Worm (Caenorhabditis elegans) whole organism, L4 larva: ENCODE measurements around the gene ptp-3.
A peak's percentile ranks its signal among the peaks of the same experiment; 100 is the strongest.

Experiments used
- D1046.2 ChIP-seq: fragments of 200-800 bp; sonication (Bioruptor generic); IDR thresholded peaks from 2 replicates; pipeline ENCODE4 v1.3.6; 2022; ENCODE audit warnings: missing genetic modification characterization, missing compliant biosample characterization
- F10B5.3 ChIP-seq: sonication (generic microtip); optimal IDR thresholded peaks from 2 replicates; lab custom pipeline; 2016; ENCODE audit warnings: mild to moderate bottlenecking, missing genetic modification characterization, missing compliant biosample characterization
- F49E8.2 ChIP-seq: sonication (generic microtip); optimal IDR thresholded peaks from 2 replicates; lab custom pipeline; 2016; ENCODE audit warnings: missing compliant biosample characterization, mild to moderate bottlenecking, missing genetic modification characterization, borderline replicate concordance
- R02D3.7 ChIP-seq: fragments of 150-350 bp; sonication (generic microtip); optimal IDR thresholded peaks from 3 replicates; lab custom pipeline; 2014; ENCODE audit warnings: missing biosample characterization, missing genetic modification characterization
- T20F7.1 ChIP-seq: fragments of 200-800 bp; sonication (Bioruptor generic); optimal IDR thresholded peaks from 2 replicates; lab custom pipeline; 2018; ENCODE audit warnings: mild to moderate bottlenecking, missing genetic modification characterization, missing compliant biosample characterization
- T26A8.4 ChIP-seq: fragments of 200-800 bp; sonication (Bioruptor generic); IDR thresholded peaks from 2 replicates; pipeline ENCODE4 v1.3.6; 2022; ENCODE audit warnings: missing genetic modification characterization, missing compliant biosample characterization
- Y105C5A.15 ChIP-seq: fragments of 200-800 bp; sonication (Bioruptor generic); IDR thresholded peaks from 2 replicates; pipeline ENCODE4 v1.3.6; 2022; ENCODE audit warnings: missing genetic modification characterization, missing compliant biosample characterization
- Y48G9A.11 ChIP-seq: fragments of 200-800 bp; sonication (Bioruptor generic); IDR thresholded peaks from 2 replicates; pipeline ENCODE4 v1.3.6; 2022; ENCODE audit warnings: missing genetic modification reagents, missing genetic modification characterization, missing compliant biosample characterization
- ZK546.5 ChIP-seq, 2 experiments: sonication (generic microtip); optimal IDR thresholded peaks; 2 replicates each; lab custom pipeline; 2017; ENCODE audit warnings: missing biosample characterization in 2 of 2, missing genetic modification characterization in 2 of 2
- aha-1 ChIP-seq: fragments of 150-350 bp; peaks from one replicate; lab custom pipeline; 2014; ENCODE audit warnings: missing biosample characterization, missing genetic modification characterization
- aly-2 ChIP-seq: sonication (generic microtip); optimal IDR thresholded peaks from 2 replicates; lab custom pipeline; 2018; ENCODE audit warnings: missing biosample characterization, missing genetic modification characterization
- attf-4 ChIP-seq: sonication (generic microtip); optimal IDR thresholded peaks from 3 replicates; lab custom pipeline; 2017; ENCODE audit warnings: missing biosample characterization, missing genetic modification characterization
- ceh-20 ChIP-seq: fragments of 200-800 bp; sonication (Bioruptor generic); IDR thresholded peaks from 2 replicates; pipeline ENCODE4 v1.3.6; 2022; ENCODE audit warnings: missing genetic modification reagents, missing genetic modification characterization, missing compliant biosample characterization
- ceh-62 ChIP-seq: sonication (generic microtip); optimal IDR thresholded peaks from 2 replicates; lab custom pipeline; 2017; ENCODE audit warnings: missing biosample characterization, missing genetic modification characterization
- ceh-82 ChIP-seq: sonication (generic microtip); optimal IDR thresholded peaks from 2 replicates; lab custom pipeline; 2017; ENCODE audit warnings: missing biosample characterization, missing genetic modification characterization
- ces-1 ChIP-seq: fragments of 150-350 bp; sonication (generic microtip); optimal IDR thresholded peaks from 4 replicates; lab custom pipeline; 2014; ENCODE audit warnings: missing biosample characterization, missing genetic modification reagents, missing genetic modification characterization
- ctbp-1 ChIP-seq: fragments of 200-800 bp; sonication (Bioruptor generic); IDR thresholded peaks from 2 replicates; pipeline ENCODE4 v1.3.6; 2022; ENCODE audit warnings: missing genetic modification reagents, missing genetic modification characterization, missing compliant biosample characterization
- daf-16 ChIP-seq, 3 experiments: sonication (generic microtip); optimal IDR thresholded peaks; 2 replicates each; lab custom pipeline; 2016 to 2017; ENCODE audit warnings: missing genetic modification characterization in 3 of 3, missing genetic modification reagents in 3 of 3, mild to moderate bottlenecking in 2 of 3, missing compliant biosample characterization in 2 of 3, missing biosample characterization in 1 of 3, moderate library complexity in 1 of 3
- daf-19 ChIP-seq: fragments of 200-800 bp; sonication (Bioruptor generic); conservative IDR thresholded peaks from 2 replicates; pipeline ENCODE4 v1.3.6; 2022; ENCODE audit warnings: missing genetic modification characterization, missing compliant biosample characterization
- daf-8 ChIP-seq: fragments of 200-800 bp; sonication (Bioruptor generic); IDR thresholded peaks from 2 replicates; pipeline ENCODE4 v1.3.6; 2022; ENCODE audit warnings: missing genetic modification characterization, missing compliant biosample characterization
- dmd-9 ChIP-seq: fragments of 200-800 bp; sonication (Bioruptor generic); IDR thresholded peaks from 2 replicates; pipeline ENCODE4 v1.3.6; 2022; ENCODE audit warnings: missing genetic modification reagents, missing genetic modification characterization, missing compliant biosample characterization
- duxl-1 ChIP-seq: sonication (generic microtip); optimal IDR thresholded peaks from 2 replicates; lab custom pipeline; 2016; ENCODE audit warnings: mild to moderate bottlenecking, missing genetic modification characterization, moderate library complexity, missing compliant biosample characterization; ENCODE audit not compliant: poor library complexity
- egl-43 ChIP-seq: fragments of 200-800 bp; sonication (Bioruptor generic); IDR thresholded peaks from 2 replicates; pipeline ENCODE4 v1.3.6; 2022; ENCODE audit warnings: missing genetic modification reagents, missing genetic modification characterization, missing compliant biosample characterization
- hlh-11 ChIP-seq: fragments of 200-800 bp; sonication (Bioruptor generic); optimal IDR thresholded peaks from 2 replicates; lab custom pipeline; 2018; ENCODE audit warnings: mild to moderate bottlenecking, missing genetic modification characterization, missing compliant biosample characterization
- hlh-30 ChIP-seq: sonication (generic microtip); optimal IDR thresholded peaks from 2 replicates; lab custom pipeline; 2017; ENCODE audit warnings: antibody characterized with exemption, mild to moderate bottlenecking, missing genetic modification characterization, missing compliant biosample characterization; ENCODE audit not compliant: insufficient read depth
- hmg-1.1 ChIP-seq: fragments of 200-800 bp; sonication (Bioruptor generic); IDR thresholded peaks from 2 replicates; pipeline ENCODE4 v1.3.6; 2022; ENCODE audit warnings: missing genetic modification reagents, missing genetic modification characterization, missing compliant biosample characterization
- lin-1 ChIP-seq: fragments of 200-800 bp; sonication (Bioruptor generic); IDR thresholded peaks from 2 replicates; pipeline ENCODE4 v1.3.6; 2022; ENCODE audit warnings: missing genetic modification reagents, missing genetic modification characterization, missing compliant biosample characterization
- lin-29 ChIP-seq: fragments of 200-800 bp; sonication (Bioruptor generic); IDR thresholded peaks from 2 replicates; pipeline ENCODE4 v1.3.6; 2022; ENCODE audit warnings: missing genetic modification reagents, missing genetic modification characterization, missing compliant biosample characterization
- lin-38 ChIP-seq: fragments of 200-800 bp; sonication (Bioruptor generic); IDR thresholded peaks from 2 replicates; pipeline ENCODE4 v1.3.6; 2022; ENCODE audit warnings: missing genetic modification reagents, missing genetic modification characterization, missing compliant biosample characterization
- madf-5 ChIP-seq, 2 experiments: fragments of 200-800 bp; sonication (Bioruptor generic); IDR thresholded peaks; 2 replicates each; pipeline ENCODE4 v1.3.6; 2022; ENCODE audit warnings: missing compliant biosample characterization in 2 of 2, missing genetic modification characterization in 2 of 2
- mdl-1 ChIP-seq, 2 experiments: fragments of 150-350 bp in 1 of 2; sonication (generic microtip) in 1 of 2; optimal IDR thresholded peaks; 2 replicates each; lab custom pipeline; 2014 to 2017; ENCODE audit warnings: missing biosample characterization in 2 of 2, missing genetic modification characterization in 2 of 2
- mep-1 ChIP-seq: fragments of 150-350 bp; sonication (generic microtip); optimal IDR thresholded peaks from 3 replicates; lab custom pipeline; 2014; ENCODE audit warnings: missing biosample characterization, missing genetic modification characterization
- mes-2 ChIP-seq: sonication (generic microtip); optimal IDR thresholded peaks from 2 replicates; lab custom pipeline; 2016; ENCODE audit warnings: missing genotype, mild to moderate bottlenecking, missing genetic modification characterization, missing compliant biosample characterization; ENCODE audit not compliant: poor library complexity, severe bottlenecking
- mxl-2 ChIP-seq: fragments of 200-800 bp; sonication (Bioruptor generic); conservative IDR thresholded peaks from 2 replicates; pipeline ENCODE4 v1.3.6; 2022; ENCODE audit warnings: missing genetic modification reagents, missing genetic modification characterization, missing compliant biosample characterization
- nhr-10 ChIP-seq: fragments of 150-350 bp; optimal IDR thresholded peaks from 2 replicates; lab custom pipeline; 2014; ENCODE audit warnings: missing biosample characterization, missing genetic modification characterization
- nhr-11 ChIP-seq: fragments of 150-350 bp; optimal IDR thresholded peaks from 2 replicates; lab custom pipeline; 2014; ENCODE audit warnings: missing biosample characterization, missing genetic modification characterization
- nhr-28 ChIP-seq: fragments of 150-350 bp; optimal IDR thresholded peaks from 2 replicates; lab custom pipeline; 2014; ENCODE audit warnings: missing biosample characterization, missing genetic modification characterization
- nhr-41 ChIP-seq: fragments of 200-800 bp; sonication (Bioruptor generic); IDR thresholded peaks from 2 replicates; pipeline ENCODE4 v1.3.6; 2022; ENCODE audit warnings: missing genetic modification reagents, missing genetic modification characterization, missing compliant biosample characterization
- nhr-42 ChIP-seq: fragments of 200-800 bp; sonication (Bioruptor generic); IDR thresholded peaks from 2 replicates; pipeline ENCODE4 v1.3.6; 2022; ENCODE audit warnings: missing genetic modification characterization, missing compliant biosample characterization
- rbr-2 ChIP-seq: sonication (generic microtip); optimal IDR thresholded peaks from 2 replicates; lab custom pipeline; 2016; ENCODE audit warnings: missing genotype, missing genetic modification characterization, missing compliant biosample characterization
- set-16 ChIP-seq: fragments of 200-800 bp; sonication (Bioruptor generic); IDR thresholded peaks from 2 replicates; pipeline ENCODE4 v1.3.6; 2022; ENCODE audit warnings: missing genetic modification reagents, missing genetic modification characterization, missing compliant biosample characterization
- skn-1 ChIP-seq: fragments of 150-350 bp; optimal IDR thresholded peaks from 2 replicates; lab custom pipeline; 2014; ENCODE audit warnings: missing biosample characterization, missing genetic modification characterization
- snpc-1.2 ChIP-seq: fragments of 200-800 bp; sonication (Bioruptor generic); IDR thresholded peaks from 2 replicates; pipeline ENCODE4 v1.3.6; 2022; ENCODE audit warnings: missing genetic modification reagents, missing genetic modification characterization, missing compliant biosample characterization
- spr-1 ChIP-seq: sonication (generic microtip); optimal IDR thresholded peaks from 2 replicates; lab custom pipeline; 2016; ENCODE audit warnings: mild to moderate bottlenecking, missing genetic modification characterization, missing compliant biosample characterization
- unc-62 ChIP-seq, 3 experiments: fragments of 150-350 bp in 1 of 3; sonication (generic microtip); optimal IDR thresholded peaks in 2 of 3; peaks in 1 of 3; 1 replicate in 1 of 3; 2 replicates in 2 of 3; lab custom pipeline; 2014 to 2017; ENCODE audit warnings: missing biosample characterization in 3 of 3, missing genetic modification characterization in 3 of 3, missing genetic modification reagents in 3 of 3, missing genotype in 1 of 3
- zag-1 ChIP-seq: fragments of 150-350 bp; optimal IDR thresholded peaks from 2 replicates; lab custom pipeline; 2014; ENCODE audit warnings: missing biosample characterization, missing genetic modification characterization
- zfp-2 ChIP-seq: sonication (generic microtip); optimal IDR thresholded peaks from 2 replicates; lab custom pipeline; 2016; ENCODE audit warnings: mild to moderate bottlenecking, missing genetic modification characterization, missing compliant biosample characterization
- ztf-7 ChIP-seq: fragments of 150-350 bp; optimal IDR thresholded peaks from 2 replicates; lab custom pipeline; 2014; ENCODE audit warnings: missing biosample characterization, missing genetic modification characterization

The ptp-3 gene

DNA sequence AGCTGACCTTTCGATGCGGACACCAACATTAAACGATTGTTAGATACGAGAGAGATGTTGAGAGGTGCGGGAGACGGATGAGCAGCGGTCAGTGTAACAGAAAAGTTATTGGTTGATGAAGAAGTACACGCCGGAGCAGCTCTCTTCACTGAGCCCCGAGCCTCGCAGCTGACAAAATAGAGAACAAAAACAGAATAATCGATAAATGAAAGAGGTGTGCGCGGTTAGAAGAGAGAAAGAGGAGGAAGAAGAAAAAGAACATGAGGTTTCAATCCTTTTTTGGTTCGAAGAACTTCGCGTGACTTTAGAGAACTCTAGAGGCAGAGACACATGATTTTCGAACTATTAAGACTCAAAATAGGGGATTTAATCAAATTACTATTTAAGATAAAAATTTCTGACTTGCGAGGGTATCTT, 66.5 kb downstream of the ptp-3 start (continued):
- TF ChIP-seq ztf-7 (tag; lab: Kevin White, UChicago): no peak
- TF ChIP-seq egl-43 (GFP tag; lab: Robert Waterston, UW): 0 out of 2 replicates have a peak, but pooled peaks have one; percentile 44
- no peak for TF ChIP-seq T26A8.4
- TF ChIP-seq hmg-1.1: peak; percentile 62; the same call in 1 of the 2 replicates
- TF ChIP-seq madf-5 (GFP tag; IDR thresholded peaks at IDR 0.05; lab: Robert Waterston, UW): no peak
- TF ChIP-seq unc-62 (GFP tag; optimal IDR thresholded peaks at IDR 0.05 in 1 of 2; lab: Kevin White, UChicago): peak in 1 of 2 experiments; percentile 93
- TF ChIP-seq unc-62 (tag; optimal IDR thresholded peaks at IDR 0.05; lab: Kevin White, UChicago): no peak

DNA sequence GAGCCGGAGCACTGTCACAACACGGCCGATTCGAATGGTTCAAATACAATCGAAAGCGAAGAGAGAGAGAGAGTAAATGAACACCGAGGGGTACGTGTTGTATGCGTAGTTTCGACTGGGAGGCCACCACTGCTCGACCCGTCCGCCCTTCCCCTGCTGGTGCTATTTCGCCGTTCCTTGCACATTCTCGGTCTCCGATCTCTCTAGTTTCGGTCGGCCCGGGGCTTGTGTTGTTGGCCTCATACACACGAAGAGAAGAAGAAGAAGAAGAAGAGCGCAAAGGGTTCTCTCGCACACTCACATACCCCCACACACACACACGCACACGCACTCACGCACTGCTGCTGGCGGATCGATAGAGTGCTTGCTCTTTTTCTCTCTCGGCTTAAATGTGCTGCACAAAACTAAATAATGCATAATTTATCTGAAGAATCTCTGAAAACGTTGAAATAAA, 67.6 kb downstream of the ptp-3 start:
- TF ChIP-seq daf-19 (GFP tag; lab: Robert Waterston, UW) (no peak), lin-1 (no peak; the same call in 1 of the 2 replicates), hlh-11 (tag; lab: Kevin White, UChicago) (peak; percentile 86), lin-29 (GFP tag; lab: Robert Waterston, UW) (no peak), nhr-42 (GFP tag; lab: Robert Waterston, UW) (no peak), mep-1 (tag; lab: Kevin White, UChicago) (peak; percentile 92), skn-1 (no peak), mes-2 (peak; percentile 62), F49E8.2 (tag; lab: Kevin White, UChicago) (no peak), duxl-1 (tag; lab: Kevin White, UChicago) (peak; percentile 59), nhr-11 (tag; lab: Kevin White, UChicago) (peak; percentile 58), T20F7.1 (peak; percentile 77), dmd-9 (GFP tag; lab: Robert Waterston, UW) (no peak), spr-1 (tag; lab: Kevin White, UChicago) (peak; percentile 16), ceh-82 (no peak), aly-2 (no peak), hlh-30 (tag; lab: Kevin White, UChicago) (peak; percentile 78), mdl-1 (tag; optimal IDR thresholded peaks at IDR 0.05; lab: Kevin White, UChicago) (peak; percentile 58 to 80), daf-16 (GFP tag; optimal IDR thresholded peaks at IDR 0.05; lab: Kevin White, UChicago) (peak in 1 of 2 experiments; percentile 13), daf-16 (tag; optimal IDR thresholded peaks at IDR 0.05; lab: Kevin White, UChicago) (peak; percentile 67), nhr-41 (GFP tag; lab: Robert Waterston, UW) (no peak), ceh-62 (tag; lab: Kevin White, UChicago) (no peak), T26A8.4 (peak; percentile 62; the same call in 1 of the 2 replicates), zfp-2 (tag; lab: Kevin White, UChicago) (no peak), ZK546.5 (tag; optimal IDR thresholded peaks at IDR 0.05; lab: Kevin White, UChicago) (no peak), nhr-28 (tag; lab: Kevin White, UChicago) (peak; percentile 91), nhr-10 (no peak), Y105C5A.15 (GFP tag; lab: Robert Waterston, UW) (no peak), D1046.2 (GFP tag; lab: Robert Waterston, UW) (no peak), Y48G9A.11 (0 out of 2 replicates have a peak, but pooled peaks have one; percentile 20), aha-1 (tag; lab: Kevin White, UChicago) (peak; percentile 100), R02D3.7 (tag; lab: Kevin White, UChicago) (no peak), ztf-7 (tag; lab: Kevin White, UChicago) (no peak), F10B5.3 (tag; lab: Kevin White, UChicago) (no peak), daf-8 (GFP tag; lab: Robert Waterston, UW) (no peak), egl-43 (GFP tag; lab: Robert Waterston, UW) (peak; percentile 55; the same call in 1 of the 2 replicates), attf-4 (tag; lab: Kevin White, UChicago) (no peak), ces-1 (GFP tag; lab: Kevin White, UChicago) (no peak), ctbp-1 (peak; percentile 56; the same call in 1 of the 2 replicates), ceh-20 (GFP tag; lab: Robert Waterston, UW) (0 out of 2 replicates have a peak, but pooled peaks have one; percentile 63), lin-38 (GFP tag; lab: Robert Waterston, UW) (peak; percentile 52), set-16 (peak; percentile 85), rbr-2 (tag; lab: Kevin White, UChicago) (peak; percentile 89), mxl-2 (0 out of 2 replicates have a peak, but pooled peaks have one; percentile 15), snpc-1.2 (GFP tag; lab: Robert Waterston, UW) (no peak), zag-1 (no peak)
